Fruit fly (Drosophila melanogaster) whole organism, embryonic: ENCODE measurements around the gene CG42395.
A peak's percentile ranks its signal among the peaks of the same experiment; 100 is the strongest.

Experiments used
- Abd-B ChIP-seq: fragments of 200-800 bp; sonication (Bioruptor generic); optimal IDR thresholded peaks from 2 replicates; lab custom pipeline; 2018; ENCODE audit warnings: missing biosample characterization, mild to moderate bottlenecking, missing genetic modification characterization, moderate library complexity
- Atf-2 ChIP-seq: fragments of 200-800 bp; sonication (Bioruptor generic); optimal IDR thresholded peaks from 2 replicates; lab custom pipeline; 2016; ENCODE audit warnings: missing biosample characterization, missing genetic modification characterization
- C15 ChIP-seq: fragments of 200-800 bp; sonication (Bioruptor generic); IDR thresholded peaks from 3 replicates; pipeline ENCODE4 v1.3.6; 2022; ENCODE audit warnings: missing biosample characterization, missing genetic modification characterization
- CG12155 ChIP-seq: fragments of 200-800 bp; sonication (Bioruptor generic); optimal IDR thresholded peaks from 3 replicates; lab custom pipeline; 2016; ENCODE audit warnings: missing biosample characterization, missing genetic modification characterization
- CG12219 ChIP-seq: fragments of 200-800 bp; sonication (Bioruptor generic); optimal IDR thresholded peaks from 3 replicates; lab custom pipeline; 2018; ENCODE audit warnings: missing biosample characterization, mild to moderate bottlenecking, missing genetic modification characterization
- CG13894 ChIP-seq: fragments of 200-800 bp; sonication (Bioruptor generic); optimal IDR thresholded peaks from 3 replicates; lab custom pipeline; 2018; ENCODE audit warnings: missing biosample characterization, mild to moderate bottlenecking, missing genetic modification characterization, moderate library complexity
- CG14441 ChIP-seq: fragments of 200-800 bp; sonication (Bioruptor generic); IDR thresholded peaks from 2 replicates; pipeline ENCODE4 v1.3.6; 2022; ENCODE audit warnings: missing biosample characterization, missing genetic modification characterization
- CG1529 ChIP-seq: fragments of 200-800 bp; sonication (Bioruptor generic); optimal IDR thresholded peaks from 3 replicates; lab custom pipeline; 2018; ENCODE audit warnings: missing biosample characterization, missing genetic modification characterization
- CG1602 ChIP-seq: fragments of 200-800 bp; sonication (Bioruptor generic); optimal IDR thresholded peaks from 3 replicates; lab custom pipeline; 2016; ENCODE audit warnings: missing biosample characterization, missing genetic modification characterization
- CG17186 ChIP-seq: fragments of 200-800 bp; sonication (Bioruptor generic); optimal IDR thresholded peaks from 3 replicates; lab custom pipeline; 2017; ENCODE audit warnings: missing biosample characterization, missing genetic modification reagents, missing genetic modification characterization
- CG17361 ChIP-seq: fragments of 200-800 bp; sonication (Bioruptor generic); IDR thresholded peaks from 3 replicates; pipeline ENCODE4 v1.3.6; 2022; ENCODE audit warnings: missing biosample characterization, missing genetic modification characterization
- CG18619 ChIP-seq: fragments of 200-800 bp; sonication (Bioruptor generic); optimal IDR thresholded peaks from 3 replicates; lab custom pipeline; 2017; ENCODE audit warnings: missing biosample characterization, mild to moderate bottlenecking, missing genetic modification characterization
- CG34224 ChIP-seq: fragments of 200-800 bp; sonication (Bioruptor generic); IDR thresholded peaks from 3 replicates; pipeline ENCODE4 v1.3.6; 2022; ENCODE audit warnings: missing biosample characterization, missing genetic modification characterization; ENCODE audit not compliant: partially characterized antibody
- CG4820 ChIP-seq: fragments of 200-800 bp; sonication (Bioruptor generic); optimal IDR thresholded peaks from 3 replicates; lab custom pipeline; 2016; ENCODE audit warnings: missing biosample characterization, missing genetic modification characterization
- CG6254 ChIP-seq: fragments of 200-800 bp; sonication (Bioruptor generic); optimal IDR thresholded peaks from 3 replicates; lab custom pipeline; 2017; ENCODE audit warnings: mild to moderate bottlenecking, missing biosample characterization, missing genetic modification reagents, missing genetic modification characterization
- CG9215 ChIP-seq: fragments of 200-800 bp; sonication (Bioruptor generic); IDR thresholded peaks from 2 replicates; pipeline ENCODE4 v1.3.6; 2022; ENCODE audit warnings: missing biosample characterization, missing genetic modification characterization
- CG9727 ChIP-seq: fragments of 200-800 bp; sonication (Bioruptor generic); optimal IDR thresholded peaks from 3 replicates; lab custom pipeline; 2017; ENCODE audit warnings: missing biosample characterization, mild to moderate bottlenecking, missing genetic modification characterization
- CG9932 ChIP-seq: fragments of 200-800 bp; sonication (Bioruptor generic); IDR thresholded peaks from 2 replicates; pipeline ENCODE4 v1.3.6; 2022; ENCODE audit warnings: missing biosample characterization, missing genetic modification characterization
- Eip74EF ChIP-seq, 2 experiments: fragments of 200-800 bp in 1 of 2; fragments of >200 bp in 1 of 2; sonication (Bioruptor generic) in 1 of 2; optimal IDR thresholded peaks; 2 replicates each; lab custom pipeline; 2017 to 2019; ENCODE audit warnings: missing biosample characterization in 2 of 2, missing genetic modification characterization in 2 of 2, mild to moderate bottlenecking in 1 of 2, moderate library complexity in 1 of 2
- Elba2 ChIP-seq: fragments of 200-800 bp; sonication (Bioruptor generic); optimal IDR thresholded peaks from 3 replicates; lab custom pipeline; 2016; ENCODE audit warnings: missing biosample characterization, missing genetic modification characterization
- H15 ChIP-seq: fragments of 200-800 bp; sonication (Bioruptor generic); IDR thresholded peaks from 3 replicates; pipeline ENCODE4 v1.3.6; 2022; ENCODE audit warnings: missing biosample characterization, missing genetic modification characterization
- HHEX ChIP-seq: fragments of 200-800 bp; sonication (Bioruptor generic); optimal IDR thresholded peaks from 3 replicates; lab custom pipeline; 2017; ENCODE audit warnings: missing biosample characterization, mild to moderate bottlenecking, missing genetic modification characterization, missing genetic modification reagents
- HLHmδ ChIP-seq: fragments of 200-800 bp; sonication (Bioruptor generic); optimal IDR thresholded peaks from 2 replicates; lab custom pipeline; 2018; ENCODE audit warnings: missing biosample characterization, mild to moderate bottlenecking, missing genetic modification characterization, moderate library complexity
- Hand ChIP-seq: fragments of 200-800 bp; sonication (Bioruptor generic); optimal IDR thresholded peaks from 2 replicates; lab custom pipeline; 2017; ENCODE audit warnings: mild to moderate bottlenecking, missing biosample characterization, missing genetic modification reagents, missing genetic modification characterization
- HmgD ChIP-seq: fragments of 200-800 bp; sonication (Bioruptor generic); optimal IDR thresholded peaks from 3 replicates; lab custom pipeline; 2016; ENCODE audit warnings: missing biosample characterization, missing genetic modification characterization
- Lim3 ChIP-seq: fragments of 200-800 bp; sonication (Bioruptor generic); IDR thresholded peaks from 2 replicates; pipeline ENCODE4 v1.3.6; 2022; ENCODE audit warnings: missing biosample characterization, missing genetic modification characterization
- Trl ChIP-seq, 3 experiments: fragments of >200 bp in 2 of 3; fragments of 200-800 bp in 1 of 3; sonication (Bioruptor generic) in 1 of 3; optimal IDR thresholded peaks; 2 replicates in 1 of 3; 3 replicates in 2 of 3; lab custom pipeline; 2016 to 2017; ENCODE audit warnings: missing biosample characterization in 1 of 3, missing genetic modification characterization in 1 of 3
- Xbp1 ChIP-seq: fragments of 200-800 bp; sonication (Bioruptor generic); optimal IDR thresholded peaks from 3 replicates; lab custom pipeline; 2016; ENCODE audit warnings: missing biosample characterization, mild to moderate bottlenecking, missing genetic modification characterization
- YL-1 ChIP-seq: fragments of 200-800 bp; sonication (Bioruptor generic); optimal IDR thresholded peaks from 3 replicates; lab custom pipeline; 2017; ENCODE audit warnings: missing biosample characterization, mild to moderate bottlenecking, missing genetic modification characterization
- ash1 ChIP-seq: fragments of 200-800 bp; sonication (Bioruptor generic); optimal IDR thresholded peaks from 2 replicates; lab custom pipeline; 2018; ENCODE audit warnings: missing biosample characterization, mild to moderate bottlenecking, missing genetic modification characterization
- az2 ChIP-seq: fragments of 200-800 bp; sonication (Bioruptor generic); optimal IDR thresholded peaks from 3 replicates; lab custom pipeline; 2016; ENCODE audit warnings: missing biosample characterization, missing genetic modification characterization
- bbx ChIP-seq: fragments of 200-800 bp; sonication (Bioruptor generic); IDR thresholded peaks from 2 replicates; pipeline ENCODE4 v1.3.6; 2022; ENCODE audit warnings: missing biosample characterization, missing genetic modification characterization; ENCODE audit not compliant: partially characterized antibody
- caup ChIP-seq: fragments of 200-800 bp; sonication (Bioruptor generic); optimal IDR thresholded peaks from 3 replicates; lab custom pipeline; 2017; ENCODE audit warnings: missing biosample characterization, mild to moderate bottlenecking, missing genetic modification characterization, moderate library complexity; ENCODE audit not compliant: severe bottlenecking
- chm ChIP-seq: fragments of 200-800 bp; sonication (Bioruptor generic); IDR thresholded peaks from 2 replicates; pipeline ENCODE4 v1.3.6; 2022; ENCODE audit warnings: missing biosample characterization, missing genetic modification characterization
- dimm ChIP-seq: fragments of 200-800 bp; sonication (Bioruptor generic); IDR thresholded peaks from 2 replicates; pipeline ENCODE4 v1.3.6; 2022; ENCODE audit warnings: missing biosample characterization, missing genetic modification characterization
- dmrt11E ChIP-seq: fragments of 200-800 bp; sonication (Bioruptor generic); optimal IDR thresholded peaks from 3 replicates; lab custom pipeline; 2018; ENCODE audit warnings: missing biosample characterization, mild to moderate bottlenecking, missing genetic modification characterization, moderate library complexity
- dmrt99B ChIP-seq: fragments of 200-800 bp; sonication (Bioruptor generic); optimal IDR thresholded peaks from 2 replicates; lab custom pipeline; 2018; ENCODE audit warnings: missing biosample characterization, mild to moderate bottlenecking, missing genetic modification characterization, moderate library complexity
- en ChIP-seq: fragments of 200-800 bp; sonication (Bioruptor generic); optimal IDR thresholded peaks from 2 replicates; lab custom pipeline; 2016; ENCODE audit warnings: missing biosample characterization, missing genetic modification characterization
- fd64A ChIP-seq: fragments of 200-800 bp; sonication (Bioruptor generic); optimal IDR thresholded peaks from 3 replicates; lab custom pipeline; 2018; ENCODE audit warnings: missing biosample characterization, mild to moderate bottlenecking, missing genetic modification characterization
- grn ChIP-seq: fragments of 200-800 bp; sonication (Bioruptor generic); optimal IDR thresholded peaks from 3 replicates; lab custom pipeline; 2017; ENCODE audit warnings: missing biosample characterization, missing genetic modification characterization
- luna ChIP-seq: fragments of 200-800 bp; sonication (Bioruptor generic); optimal IDR thresholded peaks from 2 replicates; lab custom pipeline; 2016; ENCODE audit warnings: missing biosample characterization, missing genetic modification characterization
- prd ChIP-seq, 3 experiments: fragments of >200 bp in 2 of 3; fragments of 200-800 bp in 1 of 3; sonication (Bioruptor generic) in 1 of 3; optimal IDR thresholded peaks in 2 of 3; IDR thresholded peaks in 1 of 3; 2 replicates in 2 of 3; 3 replicates in 1 of 3; pipeline versions ENCODE4 v1.3.6 to Lab custom; 2017 to 2022; ENCODE audit warnings: missing biosample characterization in 1 of 3, missing genetic modification characterization in 1 of 3
- repo ChIP-seq: fragments of 200-800 bp; sonication (Bioruptor generic); optimal IDR thresholded peaks from 2 replicates; lab custom pipeline; 2016; ENCODE audit warnings: missing biosample characterization, missing genetic modification characterization
- rib ChIP-seq: fragments of 200-800 bp; sonication (Bioruptor generic); IDR thresholded peaks from 2 replicates; pipeline ENCODE4 v1.3.6; 2022; ENCODE audit warnings: missing biosample characterization, missing genetic modification characterization
- slbo ChIP-seq: fragments of 200-800 bp; sonication (Bioruptor generic); IDR thresholded peaks from 2 replicates; pipeline ENCODE4 v1.3.6; 2022; ENCODE audit warnings: missing biosample characterization, missing genetic modification characterization
- slou ChIP-seq: fragments of 200-800 bp; sonication (Bioruptor generic); optimal IDR thresholded peaks from 3 replicates; lab custom pipeline; 2016; ENCODE audit warnings: missing biosample characterization, missing genetic modification characterization
- sug ChIP-seq: fragments of 200-800 bp; optimal IDR thresholded peaks from 2 replicates; lab custom pipeline; 2019; ENCODE audit warnings: missing biosample characterization, mild to moderate bottlenecking, missing genetic modification characterization, moderate library complexity
- trh ChIP-seq: fragments of 200-800 bp; sonication (Bioruptor generic); optimal IDR thresholded peaks from 2 replicates; lab custom pipeline; 2016; ENCODE audit warnings: missing biosample characterization, missing genetic modification characterization

CG42395 gene

dm6 chrX:9583440-9584103 is 7.5 kb upstream of the CG42395 start (continued):
- peak; percentile 93 for TF ChIP-seq sug (tag; lab: Kevin White, UChicago)
- TF ChIP-seq dmrt11E: peak; percentile 78
- no peak for TF ChIP-seq CG34224 (GFP tag; lab: Robert Waterston, UW)
- TF ChIP-seq rib: peak; percentile 92
- no peak for TF ChIP-seq HLHmδ (GFP tag; lab: Kevin White, UChicago)
- TF ChIP-seq CG9727: peak; percentile 93
- no peak for TF ChIP-seq Atf-2 (GFP tag; lab: Kevin White, UChicago)
- TF ChIP-seq HHEX: peak; percentile 96
- TF ChIP-seq CG6254: peak; percentile 92
- TF ChIP-seq prd (optimal IDR thresholded peaks at IDR 0.05; lab: Kevin White, UChicago): no peak
- peak; percentile 93 for TF ChIP-seq prd (GFP tag; IDR thresholded peaks at IDR 0.05; lab: Robert Waterston, UW)
- TF ChIP-seq CG17361 (GFP tag; lab: Robert Waterston, UW): peak; percentile 94
- peak; percentile 95 for TF ChIP-seq caup (GFP tag; lab: Kevin White, UChicago)
- TF ChIP-seq C15 (GFP tag; lab: Robert Waterston, UW): peak; percentile 74; the same call in 1 of the 3 replicates
- TF ChIP-seq slbo: peak; percentile 95
- peak; percentile 93 for TF ChIP-seq CG14441 (GFP tag; lab: Robert Waterston, UW)
- no peak for TF ChIP-seq bbx (GFP tag; lab: Robert Waterston, UW)
- peak; percentile 84 for TF ChIP-seq fd64A (GFP tag; lab: Kevin White, UChicago)
- peak; percentile 75 for TF ChIP-seq trh (GFP tag; lab: Kevin White, UChicago)
- TF ChIP-seq az2: peak; percentile 89
- peak; percentile 96 for TF ChIP-seq Hand (GFP tag; lab: Kevin White, UChicago)
- peak; percentile 94 for TF ChIP-seq CG12219
- TF ChIP-seq CG17186 (GFP tag; lab: Kevin White, UChicago): peak; percentile 66
- TF ChIP-seq CG4820: peak; percentile 77
- no peak for TF ChIP-seq repo (GFP tag; lab: Kevin White, UChicago)
- TF ChIP-seq grn (GFP tag; lab: Kevin White, UChicago): peak; percentile 37
- peak; percentile 92 for TF ChIP-seq CG9932 (GFP tag; lab: Robert Waterston, UW)
- peak; percentile 91 for TF ChIP-seq CG13894 (tag; lab: Kevin White, UChicago)
- TF ChIP-seq H15 (GFP tag; lab: Robert Waterston, UW): peak; percentile 88
- TF ChIP-seq YL-1 (GFP tag; lab: Kevin White, UChicago): peak; percentile 78
- TF ChIP-seq Abd-B (GFP tag; lab: Kevin White, UChicago): peak; percentile 85
- TF ChIP-seq en: no peak
- peak; percentile 65 for TF ChIP-seq slou (GFP tag; lab: Kevin White, UChicago)
- TF ChIP-seq CG18619 (GFP tag; lab: Kevin White, UChicago): peak; percentile 95
- peak in 1 of 2 experiments; percentile 8 for TF ChIP-seq Trl (optimal IDR thresholded peaks at IDR 0.05; lab: Kevin White, UChicago)
- peak; percentile 13 for TF ChIP-seq Trl (GFP tag; optimal IDR thresholded peaks at IDR 0.05; lab: Kevin White, UChicago)
- TF ChIP-seq Lim3: peak; percentile 78
- TF ChIP-seq dmrt99B (tag; lab: Kevin White, UChicago): peak; percentile 97
- peak; percentile 91 for TF ChIP-seq Xbp1 (GFP tag; lab: Kevin White, UChicago)
- peak; percentile 93 for TF ChIP-seq chm (GFP tag; lab: Robert Waterston, UW)
- peak in 1 of 2 experiments; percentile 89 for TF ChIP-seq Eip74EF (GFP tag; optimal IDR thresholded peaks at IDR 0.05; lab: Kevin White, UChicago)
- peak; percentile 90 for TF ChIP-seq CG1529
- peak; percentile 63; the same call in 1 of the 2 replicates for TF ChIP-seq dimm
- TF ChIP-seq CG1602 (GFP tag; lab: Kevin White, UChicago): peak; percentile 86
- TF ChIP-seq ash1: peak; percentile 21
- TF ChIP-seq CG12155 (GFP tag; lab: Kevin White, UChicago): peak; percentile 84
- no peak for TF ChIP-seq HmgD (GFP tag; lab: Kevin White, UChicago)
- TF ChIP-seq luna: no peak
- TF ChIP-seq Elba2 (GFP tag; lab: Kevin White, UChicago): no peak
- peak; percentile 93 for TF ChIP-seq CG9215 (GFP tag; lab: Robert Waterston, UW)
